Fruit fly (Drosophila melanogaster): ENCODE data around the gene CG31917.
A peak's percentile ranks its signal among the peaks of the same experiment; 100 is the strongest.

The CG31917 gene

dm6 chr2L:4976988-4977551 is 33.6 kb downstream of the CG31917 start, which contains the start of the genes Gmd and CG3792 (continued):
- TF ChIP-seq sd (tag; optimal IDR thresholded peaks at IDR 0.05), result peak; percentile 93
- peak in 1 of 3 experiments; percentile 82 for TF ChIP-seq Stat92E (GFP tag; optimal IDR thresholded peaks at IDR 0.05)
- TF ChIP-seq wor (GFP tag; IDR thresholded peaks at IDR 0.05), result peak; percentile 95
- TF ChIP-seq bab2 (GFP tag; optimal IDR thresholded peaks at IDR 0.05), result peak; percentile 91
- peak; percentile 94 for TF ChIP-seq pum (GFP tag; optimal IDR thresholded peaks at IDR 0.05)
- peak; percentile 81 for TF ChIP-seq Optix (GFP tag; IDR thresholded peaks at IDR 0.05)
- TF ChIP-seq Fer1 (GFP tag; optimal IDR thresholded peaks at IDR 0.05), result peak; percentile 96
- TF ChIP-seq unpg (GFP tag; optimal IDR thresholded peaks at IDR 0.05), result peak; percentile 96
- TF ChIP-seq Hsf (GFP tag; optimal IDR thresholded peaks at IDR 0.05), result peak; percentile 97
- peak; percentile 76 for TF ChIP-seq Sry-β (GFP tag; optimal IDR thresholded peaks at IDR 0.05)
- peak; percentile 94 for TF ChIP-seq CG3726 (GFP tag; IDR thresholded peaks at IDR 0.05)
- TF ChIP-seq stwl (tag; optimal IDR thresholded peaks at IDR 0.05), result peak; percentile 96
- TF ChIP-seq CG10209 (GFP tag; optimal IDR thresholded peaks at IDR 0.05), result peak; percentile 94
- TF ChIP-seq CG10543 (GFP tag; optimal IDR thresholded peaks at IDR 0.05), result peak; percentile 94
- peak; percentile 91 for TF ChIP-seq CG9437 (GFP tag; optimal IDR thresholded peaks at IDR 0.05)
- TF ChIP-seq jigr1 (GFP tag; IDR thresholded peaks at IDR 0.05), result peak; percentile 91
- TF ChIP-seq CG13624 (GFP tag; optimal IDR thresholded peaks at IDR 0.05), result peak; percentile 94
- peak; percentile 81 for TF ChIP-seq CG30020 (tag; optimal IDR thresholded peaks at IDR 0.05)
- peak; percentile 89 for TF ChIP-seq PHDP (tag; optimal IDR thresholded peaks at IDR 0.05)
- peak; percentile 90 for TF ChIP-seq GATAe (GFP tag; conservative IDR thresholded peaks at IDR 0.05)
- TF ChIP-seq CG17829 (tag; optimal IDR thresholded peaks at IDR 0.05), result peak; percentile 95
- peak; percentile 92 for TF ChIP-seq CG6813 (GFP tag; optimal IDR thresholded peaks at IDR 0.05)
- peak; percentile 88 for TF ChIP-seq CG13424 (tag; optimal IDR thresholded peaks at IDR 0.05)
- peak; percentile 88 for TF ChIP-seq CG31388 (GFP tag; optimal IDR thresholded peaks at IDR 0.05)
- TF ChIP-seq bowl (GFP tag; IDR thresholded peaks at IDR 0.05), result peak; percentile 89
- TF ChIP-seq tap (tag; optimal IDR thresholded peaks at IDR 0.05), result peak; percentile 88
- TF ChIP-seq E2f2 (GFP tag; IDR thresholded peaks at IDR 0.05), result peak; percentile 81
- peak; percentile 81 for TF ChIP-seq CG6654 (GFP tag; optimal IDR thresholded peaks at IDR 0.05)
- peak; percentile 75 for TF ChIP-seq CG9876 (GFP tag; optimal IDR thresholded peaks at IDR 0.05)
- peak; percentile 91 for TF ChIP-seq CG9609 (GFP tag; optimal IDR thresholded peaks at IDR 0.05)
- peak; percentile 94 for TF ChIP-seq croc (GFP tag; conservative IDR thresholded peaks at IDR 0.05)
- peak; percentile 12 for TF ChIP-seq MESR4 (GFP tag; optimal IDR thresholded peaks at IDR 0.05)
- TF ChIP-seq CG16779 (GFP tag; IDR thresholded peaks at IDR 0.05), result peak; percentile 89
- no peak for TF ChIP-seq chinmo (GFP tag; IDR thresholded peaks at IDR 0.05; ENCODE audit: partially characterized antibody)
- peak; percentile 98 for TF ChIP-seq Xrp1 (GFP tag; IDR thresholded peaks at IDR 0.05)
- TF ChIP-seq odd (GFP tag; optimal IDR thresholded peaks at IDR 0.05), result peak; percentile 91
- TF ChIP-seq gfzf (GFP tag; optimal IDR thresholded peaks at IDR 0.05), result peak; percentile 25
- TF ChIP-seq Rx (GFP tag; IDR thresholded peaks at IDR 0.05), result peak; percentile 92
- TF ChIP-seq CG14014 (GFP tag; IDR thresholded peaks at IDR 0.05), result peak; percentile 95
- TF ChIP-seq otp (GFP tag; IDR thresholded peaks at IDR 0.05), result peak; percentile 89
- peak; percentile 93 for TF ChIP-seq sug (tag; optimal IDR thresholded peaks at IDR 0.05)
- TF ChIP-seq Atf6 (GFP tag; IDR thresholded peaks at IDR 0.05), result peak; percentile 97
- peak; percentile 58 for TF ChIP-seq CG15073 (GFP tag; optimal IDR thresholded peaks at IDR 0.05)
- TF ChIP-seq Side (GFP tag; optimal IDR thresholded peaks at IDR 0.05), result peak; percentile 92
- TF ChIP-seq Lhr (GFP tag; optimal IDR thresholded peaks at IDR 0.05), result peak; percentile 81
- peak; percentile 93 for TF ChIP-seq CG31224 (GFP tag; IDR thresholded peaks at IDR 0.05)
- peak; percentile 93 for TF ChIP-seq CG18619 (GFP tag; optimal IDR thresholded peaks at IDR 0.05)
- TF ChIP-seq CG14710 (tag; optimal IDR thresholded peaks at IDR 0.05), result peak; percentile 97
- TF ChIP-seq run (tag; optimal IDR thresholded peaks at IDR 0.05), result peak; percentile 80
- TF ChIP-seq Six4 (GFP tag; optimal IDR thresholded peaks at IDR 0.05), result peak; percentile 92

Measured in whole organism, embryonic.